Worm (Caenorhabditis elegans) whole organism, mixed stage, embryonic: ENCODE data around the gene far-3.
A peak's percentile ranks its signal among the peaks of the same experiment; 100 is the strongest.

Source experiments
- ces-1 ChIP-seq: fragments of 150-350 bp; optimal IDR thresholded peaks from 2 replicates; lab custom pipeline; 2014; ENCODE audit warnings: missing biosample characterization, missing genetic modification reagents, missing genetic modification characterization
- elt-3 ChIP-seq: fragments of 150-350 bp; optimal IDR thresholded peaks from 2 replicates; lab custom pipeline; 2014; ENCODE audit warnings: missing biosample characterization, missing genetic modification characterization
- flh-1 ChIP-seq: fragments of 200-800 bp; sonication (Bioruptor generic); optimal IDR thresholded peaks from 2 replicates; lab custom pipeline; 2018; ENCODE audit warnings: mild to moderate bottlenecking, missing genetic modification characterization, moderate library complexity, missing compliant biosample characterization
- lin-32 ChIP-seq: fragments of 200-800 bp; sonication (Bioruptor generic); optimal IDR thresholded peaks from 2 replicates; lab custom pipeline; 2018; ENCODE audit warnings: mild to moderate bottlenecking, missing genetic modification characterization, missing compliant biosample characterization
- mep-1 ChIP-seq: fragments of 150-350 bp; optimal IDR thresholded peaks from 2 replicates; lab custom pipeline; 2017; ENCODE audit warnings: missing biosample characterization, missing genetic modification reagents, missing genetic modification characterization, inconsistent platforms
- nhr-12 ChIP-seq: fragments of 150-350 bp; optimal IDR thresholded peaks from 2 replicates; lab custom pipeline; 2014; ENCODE audit warnings: missing biosample characterization, missing genetic modification characterization
- nhr-76 ChIP-seq: sonication (generic microtip); optimal IDR thresholded peaks from 2 replicates; lab custom pipeline; 2017; ENCODE audit warnings: missing biosample characterization, missing genetic modification characterization
- tbx-8 ChIP-seq: fragments of 200-800 bp; sonication (Bioruptor generic); optimal IDR thresholded peaks from 2 replicates; lab custom pipeline; 2018; ENCODE audit warnings: mild to moderate bottlenecking, missing genetic modification characterization, moderate library complexity, missing compliant biosample characterization
- unc-62 ChIP-seq: fragments of 150-350 bp; optimal IDR thresholded peaks from 2 replicates; lab custom pipeline; 2014; ENCODE audit warnings: missing biosample characterization, missing genetic modification reagents, missing genetic modification characterization
- ztf-11 ChIP-seq: fragments of 150-350 bp; optimal IDR thresholded peaks from 2 replicates; lab custom pipeline; 2014; ENCODE audit warnings: missing biosample characterization, missing genetic modification characterization

DNA sequence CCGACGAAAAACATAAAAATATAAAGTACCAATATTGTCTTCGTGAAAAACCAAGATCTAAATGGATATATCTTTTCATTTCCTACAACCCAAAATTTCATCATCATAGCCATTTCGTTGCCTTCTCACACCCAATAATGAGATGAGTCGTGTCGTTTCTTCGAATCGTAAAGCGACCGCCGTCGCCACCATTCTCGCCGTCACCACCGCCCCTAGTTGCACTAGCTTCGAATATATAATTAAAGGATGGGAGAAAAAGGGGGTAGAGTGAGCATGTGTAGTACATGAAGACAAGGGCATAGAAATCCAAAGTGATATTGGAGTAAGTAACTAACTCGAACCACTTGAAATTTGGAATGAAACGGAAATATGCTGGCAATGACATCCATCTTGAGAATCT is 24.9 kb upstream of the far-3 start:
- TF ChIP-seq tbx-8 (GFP tag; lab: Kevin White, UChicago) = no peak
- no peak for TF ChIP-seq ztf-11 (tag; lab: Kevin White, UChicago)
- TF ChIP-seq unc-62 = no peak
- no peak for TF ChIP-seq lin-32
- TF ChIP-seq elt-3 (tag; lab: Kevin White, UChicago) = no peak
- TF ChIP-seq nhr-12 (tag; lab: Kevin White, UChicago) = no peak
- TF ChIP-seq mep-1 (tag; lab: Kevin White, UChicago) = no peak
- TF ChIP-seq flh-1 (GFP tag; lab: Kevin White, UChicago) = no peak
- TF ChIP-seq nhr-76 (tag; lab: Kevin White, UChicago) = no peak
- peak; percentile 91 for TF ChIP-seq ces-1 (GFP tag; lab: Kevin White, UChicago)
